Fruit fly (Drosophila melanogaster): ENCODE measurements around the gene dhd.

dm6 chrX:5300623-5301283 lies 11.2 kb upstream of the dhd start:
- no peak for TF ChIP-seq Myc (optimal IDR thresholded peaks at IDR 0.05)
- TF ChIP-seq psq (optimal IDR thresholded peaks at IDR 0.05) = no peak
- TF ChIP-seq insv (optimal IDR thresholded peaks at IDR 0.05) = no peak
- no peak for TF ChIP-seq h (optimal IDR thresholded peaks at IDR 0.05)
- TF ChIP-seq Sin3A (optimal IDR thresholded peaks at IDR 0.05) = no peak
